Worm (Caenorhabditis elegans) whole organism, L4/young adult: ENCODE measurements around the gene cox-16.

Experiments
- dao-5 ChIP-seq: sonication (generic microtip); optimal IDR thresholded peaks from 2 replicates; lab custom pipeline; 2016; ENCODE audit warnings: missing genotype, missing genetic modification characterization, moderate library complexity, missing compliant biosample characterization
- him-1 ChIP-seq: sonication (generic microtip); optimal IDR thresholded peaks from 2 replicates; lab custom pipeline; 2016; ENCODE audit warnings: missing genotype, missing genetic modification reagents, missing genetic modification characterization, missing compliant biosample characterization

DNA sequence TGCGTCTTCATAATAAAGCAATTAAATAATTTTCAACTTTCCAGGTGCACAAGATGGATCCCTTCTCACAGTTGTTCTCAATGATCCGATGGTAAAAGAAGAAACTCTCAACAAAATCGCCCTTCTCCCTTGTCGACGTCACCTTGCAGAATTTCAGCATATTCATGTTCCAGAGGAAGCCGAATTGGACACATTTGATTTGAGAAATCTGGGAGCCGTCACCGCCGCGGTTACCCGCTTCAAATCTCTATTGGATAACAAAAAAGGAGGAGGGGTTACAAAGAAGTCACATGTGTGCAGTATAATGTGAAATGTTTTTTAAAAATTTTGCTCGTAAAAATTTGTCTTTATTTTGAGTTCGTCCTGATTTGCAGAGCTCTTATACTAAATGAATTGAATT is 33.3 kb downstream of the cox-16 start:
- TF ChIP-seq him-1 (tag; lab: Kevin White, UChicago) (no peak), dao-5 (no peak)
